Fruit fly (Drosophila melanogaster) whole organism, embryonic: ENCODE data around the gene Lcp65Ag3.
A peak's percentile ranks its signal among the peaks of the same experiment; 100 is the strongest.

Experiments
- Adf1 ChIP-seq: fragments of 200-800 bp; sonication (Bioruptor generic); IDR thresholded peaks from 2 replicates; pipeline ENCODE4 v1.3.6; 2022; ENCODE audit warnings: missing biosample characterization, missing genetic modification characterization
- CG1024 ChIP-seq: fragments of 200-800 bp; sonication (Bioruptor generic); IDR thresholded peaks from 2 replicates; pipeline ENCODE4 v1.3.6; 2022; ENCODE audit warnings: missing biosample characterization, missing genetic modification characterization
- CG10274 ChIP-seq: fragments of 200-800 bp; sonication (Bioruptor generic); optimal IDR thresholded peaks from 3 replicates; lab custom pipeline; 2017; ENCODE audit warnings: missing biosample characterization, mild to moderate bottlenecking, missing genetic modification characterization
- CG12155 ChIP-seq: fragments of 200-800 bp; sonication (Bioruptor generic); optimal IDR thresholded peaks from 3 replicates; lab custom pipeline; 2016; ENCODE audit warnings: missing biosample characterization, missing genetic modification characterization
- CG12299 ChIP-seq: fragments of 200-800 bp; sonication (Bioruptor generic); optimal IDR thresholded peaks from 2 replicates; lab custom pipeline; 2018; ENCODE audit warnings: missing biosample characterization, mild to moderate bottlenecking, missing genetic modification characterization
- CG14441 ChIP-seq: fragments of 200-800 bp; sonication (Bioruptor generic); IDR thresholded peaks from 2 replicates; pipeline ENCODE4 v1.3.6; 2022; ENCODE audit warnings: missing biosample characterization, missing genetic modification characterization
- CG16815 ChIP-seq: fragments of 200-800 bp; sonication (Bioruptor generic); optimal IDR thresholded peaks from 3 replicates; lab custom pipeline; 2017; ENCODE audit warnings: missing biosample characterization, mild to moderate bottlenecking, missing genetic modification characterization
- CG17328 ChIP-seq: fragments of 200-800 bp; sonication (Bioruptor generic); IDR thresholded peaks from 2 replicates; pipeline ENCODE4 v1.3.6; 2022; ENCODE audit warnings: missing biosample characterization, missing genetic modification characterization
- CG17829 ChIP-seq: fragments of 200-800 bp; optimal IDR thresholded peaks from 2 replicates; lab custom pipeline; 2019; ENCODE audit warnings: missing biosample characterization, mild to moderate bottlenecking, missing genetic modification characterization, moderate library complexity
- CG1832 ChIP-seq: fragments of 200-800 bp; sonication (Bioruptor generic); optimal IDR thresholded peaks from 2 replicates; lab custom pipeline; 2017; ENCODE audit warnings: missing biosample characterization, mild to moderate bottlenecking, missing genetic modification characterization, inconsistent platforms
- CG2129 ChIP-seq: fragments of 200-800 bp; sonication (Bioruptor generic); IDR thresholded peaks from 2 replicates; pipeline ENCODE4 v1.3.6; 2022; ENCODE audit warnings: missing biosample characterization, missing genetic modification characterization; ENCODE audit not compliant: partially characterized antibody
- CG2199 ChIP-seq: fragments of 200-800 bp; sonication (Bioruptor generic); IDR thresholded peaks from 3 replicates; pipeline ENCODE4 v1.3.6; 2022; ENCODE audit warnings: missing biosample characterization, missing genetic modification characterization
- CG30020 ChIP-seq: fragments of 200-800 bp; optimal IDR thresholded peaks from 2 replicates; lab custom pipeline; 2019; ENCODE audit warnings: missing biosample characterization, mild to moderate bottlenecking, missing genetic modification characterization, moderate library complexity
- CG3281 ChIP-seq: fragments of 200-800 bp; sonication (Bioruptor generic); optimal IDR thresholded peaks from 3 replicates; lab custom pipeline; 2017; ENCODE audit warnings: missing biosample characterization, mild to moderate bottlenecking, missing genetic modification characterization
- CG42726 ChIP-seq: fragments of 200-800 bp; sonication (Bioruptor generic); IDR thresholded peaks from 2 replicates; pipeline ENCODE4 v1.3.6; 2022; ENCODE audit warnings: missing biosample characterization, missing genetic modification characterization; ENCODE audit not compliant: partially characterized antibody
- CG6854 ChIP-seq: fragments of 200-800 bp; sonication (Bioruptor generic); optimal IDR thresholded peaks from 3 replicates; lab custom pipeline; 2017; ENCODE audit warnings: missing biosample characterization, mild to moderate bottlenecking, missing genetic modification characterization
- CG7357 ChIP-seq: fragments of 200-800 bp; sonication (Bioruptor generic); IDR thresholded peaks from 3 replicates; pipeline ENCODE4 v1.3.6; 2022; ENCODE audit warnings: missing biosample characterization, missing genetic modification characterization
- CG8478 ChIP-seq: fragments of >200 bp; optimal IDR thresholded peaks from 2 replicates; lab custom pipeline; 2018
- CG8924 ChIP-seq: fragments of 200-800 bp; optimal IDR thresholded peaks from 3 replicates; lab custom pipeline; 2019; ENCODE audit warnings: missing biosample characterization, mild to moderate bottlenecking, missing genetic modification characterization, moderate library complexity
- CG9437 ChIP-seq: fragments of 200-800 bp; sonication (Bioruptor generic); optimal IDR thresholded peaks from 2 replicates; lab custom pipeline; 2018; ENCODE audit warnings: missing biosample characterization, mild to moderate bottlenecking, missing genetic modification characterization
- D19A ChIP-seq: fragments of 200-800 bp; optimal IDR thresholded peaks from 3 replicates; lab custom pipeline; 2019; ENCODE audit warnings: missing biosample characterization, mild to moderate bottlenecking, missing genetic modification characterization, moderate library complexity
- Dad ChIP-seq: fragments of 200-800 bp; sonication (Bioruptor generic); optimal IDR thresholded peaks from 3 replicates; lab custom pipeline; 2016; ENCODE audit warnings: missing biosample characterization, missing genetic modification characterization
- Dbx ChIP-seq: fragments of 200-800 bp; sonication (Bioruptor generic); IDR thresholded peaks from 3 replicates; pipeline ENCODE4 v1.3.6; 2022; ENCODE audit warnings: missing biosample characterization, missing genetic modification characterization
- H15 ChIP-seq: fragments of 200-800 bp; sonication (Bioruptor generic); IDR thresholded peaks from 3 replicates; pipeline ENCODE4 v1.3.6; 2022; ENCODE audit warnings: missing biosample characterization, missing genetic modification characterization
- HLH3B ChIP-seq: fragments of 200-800 bp; sonication (Bioruptor generic); IDR thresholded peaks from 2 replicates; pipeline ENCODE4 v1.3.6; 2022; ENCODE audit warnings: missing biosample characterization, missing genetic modification characterization
- Hand ChIP-seq: fragments of 200-800 bp; sonication (Bioruptor generic); optimal IDR thresholded peaks from 2 replicates; lab custom pipeline; 2017; ENCODE audit warnings: mild to moderate bottlenecking, missing biosample characterization, missing genetic modification reagents, missing genetic modification characterization
- Neu2 ChIP-seq: fragments of 200-800 bp; sonication (Bioruptor generic); optimal IDR thresholded peaks from 3 replicates; lab custom pipeline; 2016; ENCODE audit warnings: missing biosample characterization, missing genetic modification characterization, borderline replicate concordance
- Sox102F ChIP-seq: fragments of 200-800 bp; sonication (Bioruptor generic); optimal IDR thresholded peaks from 2 replicates; lab custom pipeline; 2018; ENCODE audit warnings: missing biosample characterization, mild to moderate bottlenecking, missing genetic modification characterization, moderate library complexity
- Taf1 ChIP-seq: fragments of 200-800 bp; sonication (Bioruptor generic); IDR thresholded peaks from 2 replicates; pipeline ENCODE4 v1.3.6; 2022; ENCODE audit warnings: missing biosample characterization, missing genetic modification characterization
- ara ChIP-seq: fragments of 200-800 bp; sonication (Bioruptor generic); IDR thresholded peaks from 2 replicates; pipeline ENCODE4 v1.3.6; 2022; ENCODE audit warnings: missing biosample characterization, missing genetic modification characterization
- bbx ChIP-seq: fragments of 200-800 bp; sonication (Bioruptor generic); IDR thresholded peaks from 2 replicates; pipeline ENCODE4 v1.3.6; 2022; ENCODE audit warnings: missing biosample characterization, missing genetic modification characterization; ENCODE audit not compliant: partially characterized antibody
- bsh ChIP-seq, 2 experiments: fragments of 200-800 bp; sonication (Bioruptor generic); optimal IDR thresholded peaks; 2 replicates each; lab custom pipeline; 2017 to 2018; ENCODE audit warnings: mild to moderate bottlenecking in 2 of 2, missing biosample characterization in 2 of 2, missing genetic modification characterization in 2 of 2, moderate library complexity in 1 of 2
- ci ChIP-seq: fragments of 200-800 bp; sonication (Bioruptor generic); IDR thresholded peaks from 3 replicates; pipeline ENCODE4 v1.3.6; 2022; ENCODE audit warnings: missing biosample characterization, missing genetic modification characterization
- crc ChIP-seq: fragments of 200-800 bp; sonication (Bioruptor generic); optimal IDR thresholded peaks from 2 replicates; lab custom pipeline; 2016; ENCODE audit warnings: missing biosample characterization, missing genetic modification characterization
- croc ChIP-seq: fragments of 200-800 bp; sonication (Bioruptor generic); conservative IDR thresholded peaks from 3 replicates; pipeline ENCODE4 v1.3.6; 2022; ENCODE audit warnings: missing biosample characterization, missing genetic modification characterization
- danr ChIP-seq: fragments of 200-800 bp; sonication (Bioruptor generic); IDR thresholded peaks from 2 replicates; pipeline ENCODE4 v1.3.6; 2022; ENCODE audit warnings: missing biosample characterization, missing genetic modification characterization
- esg ChIP-seq: fragments of 200-800 bp; sonication (Bioruptor generic); conservative IDR thresholded peaks from 2 replicates; pipeline ENCODE4 v1.3.6; 2022; ENCODE audit warnings: missing biosample characterization, missing genetic modification characterization
- eyg ChIP-seq: fragments of 200-800 bp; sonication (Bioruptor generic); optimal IDR thresholded peaks from 3 replicates; lab custom pipeline; 2016; ENCODE audit warnings: missing biosample characterization, missing genetic modification characterization
- gro ChIP-seq: fragments of 200-800 bp; sonication (Bioruptor generic); optimal IDR thresholded peaks from 2 replicates; lab custom pipeline; 2016; ENCODE audit warnings: missing biosample characterization, missing genetic modification characterization
- ind ChIP-seq: fragments of 200-800 bp; sonication (Bioruptor generic); optimal IDR thresholded peaks from 3 replicates; lab custom pipeline; 2016; ENCODE audit warnings: missing biosample characterization, missing genetic modification characterization
- nau ChIP-seq: fragments of 200-800 bp; sonication (Bioruptor generic); optimal IDR thresholded peaks from 3 replicates; lab custom pipeline; 2017; ENCODE audit warnings: missing biosample characterization, mild to moderate bottlenecking, missing genetic modification characterization, missing genetic modification reagents
- nom ChIP-seq: fragments of 200-800 bp; sonication (Bioruptor generic); optimal IDR thresholded peaks from 2 replicates; lab custom pipeline; 2017; ENCODE audit warnings: missing biosample characterization, missing genetic modification characterization, mild to moderate bottlenecking, moderate library complexity, missing genetic modification reagents
- pfk ChIP-seq: fragments of 200-800 bp; sonication (Bioruptor generic); optimal IDR thresholded peaks from 2 replicates; lab custom pipeline; 2018; ENCODE audit warnings: missing biosample characterization, mild to moderate bottlenecking, missing genetic modification characterization, moderate library complexity
- pho ChIP-seq: fragments of 200-800 bp; sonication (Bioruptor generic); optimal IDR thresholded peaks from 2 replicates; lab custom pipeline; 2016; ENCODE audit warnings: missing biosample characterization, missing genetic modification characterization
- pum ChIP-seq: fragments of 200-800 bp; sonication (Bioruptor generic); optimal IDR thresholded peaks from 2 replicates; lab custom pipeline; 2016; ENCODE audit warnings: missing biosample characterization, missing genetic modification characterization
- slou ChIP-seq: fragments of 200-800 bp; sonication (Bioruptor generic); optimal IDR thresholded peaks from 3 replicates; lab custom pipeline; 2016; ENCODE audit warnings: missing biosample characterization, missing genetic modification characterization
- stwl ChIP-seq: fragments of 200-800 bp; sonication (Bioruptor generic); optimal IDR thresholded peaks from 3 replicates; lab custom pipeline; 2018; ENCODE audit warnings: missing biosample characterization, mild to moderate bottlenecking, missing genetic modification characterization, moderate library complexity
- vvl ChIP-seq: fragments of 200-800 bp; sonication (Bioruptor generic); IDR thresholded peaks from 2 replicates; pipeline ENCODE4 v1.3.6; 2022; ENCODE audit warnings: missing biosample characterization, missing genetic modification characterization
- wek ChIP-seq: fragments of 200-800 bp; sonication (Bioruptor generic); optimal IDR thresholded peaks from 3 replicates; lab custom pipeline; 2018; ENCODE audit warnings: missing biosample characterization, mild to moderate bottlenecking, missing genetic modification characterization, moderate library complexity

The Lcp65Ag3 gene

DNA sequence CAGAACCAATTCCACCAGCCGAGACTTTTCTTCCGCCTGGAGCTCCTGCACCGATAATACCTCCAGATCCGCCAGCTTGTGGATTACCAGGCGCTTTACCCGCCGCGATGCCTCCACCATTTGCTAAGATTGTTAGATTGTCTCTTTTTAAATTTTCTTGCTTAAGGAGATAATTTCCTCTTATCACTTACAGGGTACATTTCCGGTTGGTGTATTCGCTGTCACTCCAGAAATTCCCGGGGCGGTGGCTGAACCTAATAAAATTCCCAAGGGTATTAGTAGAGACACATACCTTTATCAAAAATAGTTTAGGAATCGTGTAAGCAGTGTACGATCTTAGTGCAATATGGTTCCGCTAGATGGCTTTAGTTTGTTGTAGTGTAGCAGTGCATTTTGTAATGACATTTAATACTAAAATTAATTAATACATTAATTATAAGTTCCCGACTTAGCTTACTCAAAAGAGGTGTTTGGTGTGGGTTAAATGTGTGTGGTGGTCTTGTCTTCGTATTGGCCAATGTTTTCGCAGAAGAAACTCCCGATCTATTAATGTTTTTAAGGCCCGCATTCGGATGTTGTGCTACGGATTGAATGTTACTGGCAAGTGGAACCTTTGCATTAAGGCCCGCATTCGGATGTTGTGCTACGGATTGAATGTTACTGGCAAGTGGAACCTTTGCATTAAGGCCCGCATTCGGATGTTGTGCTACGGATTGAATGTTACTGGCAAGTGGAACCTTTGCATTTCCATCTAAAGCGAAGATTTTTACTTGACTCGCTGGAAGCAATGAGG, 6.0 kb downstream of the Lcp65Ag3 start (continued):
- TF ChIP-seq Dbx (GFP tag; lab: Robert Waterston, UW) (peak; percentile 83), gro (GFP tag; lab: Kevin White, UChicago) (no peak), Hand (GFP tag; lab: Kevin White, UChicago) (no peak), CG12299 (tag; lab: Kevin White, UChicago) (peak; percentile 16), danr (peak; percentile 41; the same call in 1 of the 2 replicates), pfk (GFP tag; lab: Kevin White, UChicago) (peak; percentile 60), H15 (GFP tag; lab: Robert Waterston, UW) (peak; percentile 83), CG16815 (GFP tag; lab: Kevin White, UChicago) (peak; percentile 17), CG8924 (tag; lab: Kevin White, UChicago) (no peak), slou (peak; percentile 2), Sox102F (GFP tag; lab: Kevin White, UChicago) (peak; percentile 26), Taf1 (GFP tag; lab: Robert Waterston, UW) (peak; percentile 42), CG9437 (GFP tag; lab: Kevin White, UChicago) (peak; percentile 34), CG30020 (peak; percentile 97), CG17829 (tag; lab: Kevin White, UChicago) (peak; percentile 69), Adf1 (GFP tag; lab: Robert Waterston, UW) (peak; percentile 30; the same call in 1 of the 2 replicates), CG12155 (GFP tag; lab: Kevin White, UChicago) (peak; percentile 59), Neu2 (GFP tag; lab: Kevin White, UChicago) (no peak), eyg (GFP tag; lab: Kevin White, UChicago) (peak; percentile 82), esg (peak; percentile 25), CG10274 (peak; percentile 69), nau (peak; percentile 87), CG6854 (GFP tag; lab: Kevin White, UChicago) (peak; percentile 75), CG3281 (GFP tag; lab: Kevin White, UChicago) (peak; percentile 84), CG14441 (GFP tag; lab: Robert Waterston, UW) (peak; percentile 72), HLH3B (GFP tag; lab: Robert Waterston, UW) (peak; percentile 80), pum (no peak), CG2129 (GFP tag; lab: Robert Waterston, UW) (no peak), CG42726 (peak; percentile 42; the same call in 1 of the 2 replicates), ind (peak; percentile 20), pho (GFP tag; lab: Kevin White, UChicago) (peak; percentile 23), CG2199 (peak; percentile 75; the same call in 2 of the 3 replicates), crc (peak; percentile 63), D19A (tag; lab: Kevin White, UChicago) (peak; percentile 24), CG1832 (no peak), wek (peak; percentile 89), CG17328 (peak; percentile 89), stwl (tag; lab: Kevin White, UChicago) (peak; percentile 73), Dad (GFP tag; lab: Kevin White, UChicago) (peak; percentile 81), CG7357 (peak; percentile 88), nom (GFP tag; lab: Kevin White, UChicago) (no peak), ci (GFP tag; lab: Robert Waterston, UW) (peak; percentile 98), bsh (GFP tag; optimal IDR thresholded peaks at IDR 0.05; lab: Kevin White, UChicago) (peak in 1 of 2 experiments; percentile 62), ara (peak; percentile 83), bbx (no peak), CG1024 (GFP tag; lab: Robert Waterston, UW) (peak; percentile 89), croc (peak; percentile 42; the same call in 1 of the 3 replicates), CG8478 (no peak), vvl (GFP tag; lab: Robert Waterston, UW) (peak; percentile 96)
